Fruit fly (Drosophila melanogaster) whole organism, wandering third instar larva: ENCODE results near the gene CG7378.

ENCODE experiments used
- Abd-B ChIP-seq: fragments of >200 bp; optimal IDR thresholded peaks from 2 replicates; lab custom pipeline; 2017; ENCODE audit warnings: missing biosample characterization, missing genetic modification characterization
- CG32264 ChIP-seq: fragments of 200-800 bp; sonication (Bioruptor generic); optimal IDR thresholded peaks from 2 replicates; lab custom pipeline; 2016; ENCODE audit warnings: missing biosample characterization, missing genetic modification characterization
- CG9705 ChIP-seq: fragments of 200-800 bp; sonication (Bioruptor generic); optimal IDR thresholded peaks from 2 replicates; lab custom pipeline; 2018; ENCODE audit warnings: missing biosample characterization, mild to moderate bottlenecking, missing genetic modification characterization
- CrebA ChIP-seq: fragments of 200-800 bp; sonication (Bioruptor generic); optimal IDR thresholded peaks from 2 replicates; lab custom pipeline; 2016; ENCODE audit warnings: missing biosample characterization, mild to moderate bottlenecking, missing genetic modification characterization, borderline replicate concordance
- Dfd ChIP-seq: fragments of >200 bp; optimal IDR thresholded peaks from 2 replicates; lab custom pipeline; 2017; ENCODE audit warnings: missing biosample characterization, missing genetic modification characterization
- Dif ChIP-seq: fragments of 200-275, 200-300 bp; sonication (Bioruptor generic); optimal IDR thresholded peaks from 2 replicates; lab custom pipeline; 2018; ENCODE audit warnings: missing biosample characterization, missing genetic modification characterization; ENCODE audit not compliant: partially characterized antibody
- GATAd ChIP-seq: sonication (Bioruptor generic); optimal IDR thresholded peaks from 2 replicates; lab custom pipeline; 2016; ENCODE audit warnings: missing biosample characterization, missing genetic modification characterization
- HLH106 ChIP-seq: fragments of 200-800 bp; optimal IDR thresholded peaks from 3 replicates; lab custom pipeline; 2019; ENCODE audit warnings: missing biosample characterization, mild to moderate bottlenecking, missing genetic modification characterization, moderate library complexity
- Hnf4 ChIP-seq: fragments of 200-800 bp; sonication (Bioruptor generic); optimal IDR thresholded peaks from 2 replicates; lab custom pipeline; 2016; ENCODE audit warnings: missing biosample characterization, mild to moderate bottlenecking, missing genetic modification characterization
- Hr83 ChIP-seq: fragments of 200-300 bp; sonication (Bioruptor generic); optimal IDR thresholded peaks from 2 replicates; lab custom pipeline; 2016; ENCODE audit warnings: missing biosample characterization, mild to moderate bottlenecking, missing genetic modification characterization, moderate library complexity; ENCODE audit not compliant: poor library complexity, severe bottlenecking
- Jra ChIP-seq: sonication (Bioruptor generic); optimal IDR thresholded peaks from 2 replicates; lab custom pipeline; 2016; ENCODE audit warnings: missing biosample characterization, missing genetic modification characterization
- Mio ChIP-seq: sonication (Bioruptor generic); optimal IDR thresholded peaks from 2 replicates; lab custom pipeline; 2016; ENCODE audit warnings: missing biosample characterization, missing genetic modification characterization
- Myc ChIP-seq: fragments of >200 bp; optimal IDR thresholded peaks from 2 replicates; lab custom pipeline; 2017
- N ChIP-seq: fragments of >200 bp; optimal IDR thresholded peaks from 2 replicates; lab custom pipeline; 2018; ENCODE audit warnings: missing biosample characterization, missing external identifiers, missing genetic modification characterization
- OdsH ChIP-seq: fragments of 200-800 bp; sonication (Bioruptor generic); optimal IDR thresholded peaks from 2 replicates; lab custom pipeline; 2016; ENCODE audit warnings: missing biosample characterization, mild to moderate bottlenecking, missing genetic modification characterization
- Rel ChIP-seq, 2 experiments: fragments of 200-800 bp; sonication (Bioruptor generic) in 1 of 2; optimal IDR thresholded peaks; 2 replicates in 1 of 2; 3 replicates in 1 of 2; lab custom pipeline; 2016 to 2019; ENCODE audit warnings: mild to moderate bottlenecking in 2 of 2, missing biosample characterization in 2 of 2, missing genetic modification characterization in 2 of 2, moderate library complexity in 1 of 2
- Sp1 ChIP-seq: fragments of 200-800 bp; sonication (Bioruptor generic); optimal IDR thresholded peaks from 3 replicates; lab custom pipeline; 2019; ENCODE audit warnings: missing biosample characterization, mild to moderate bottlenecking, missing genetic modification characterization, moderate library complexity
- Vsx2 ChIP-seq: fragments of 200-300, 225-300 bp; sonication (Bioruptor generic); optimal IDR thresholded peaks from 2 replicates; lab custom pipeline; 2018; ENCODE audit warnings: missing biosample characterization, missing genetic modification characterization; ENCODE audit not compliant: partially characterized antibody
- br ChIP-seq: fragments of 200-800 bp; sonication (Bioruptor generic); optimal IDR thresholded peaks from 2 replicates; lab custom pipeline; 2016; ENCODE audit warnings: missing biosample characterization, missing genetic modification characterization
- brk ChIP-seq: fragments of 200-800 bp; sonication (Bioruptor generic); optimal IDR thresholded peaks from 2 replicates; lab custom pipeline; 2016; ENCODE audit warnings: missing biosample characterization, mild to moderate bottlenecking, missing genetic modification characterization
- dl ChIP-seq, 2 experiments: fragments of 175-275, 200-275 bp in 1 of 2; fragments of 200-275 bp in 1 of 2; sonication (Bioruptor generic); optimal IDR thresholded peaks; lab custom pipeline; 2018; ENCODE audit warnings: mild to moderate bottlenecking in 2 of 2, missing biosample characterization in 2 of 2, missing genetic modification characterization in 2 of 2, moderate library complexity in 2 of 2; ENCODE audit not compliant: partially characterized antibody in 2 of 2, insufficient read depth in 1 of 2
- dmrt93B ChIP-seq: fragments of 200-800 bp; sonication (Bioruptor generic); optimal IDR thresholded peaks from 2 replicates; lab custom pipeline; 2018; ENCODE audit warnings: missing biosample characterization, mild to moderate bottlenecking, missing genetic modification characterization
- dsf ChIP-seq: sonication (Bioruptor generic); optimal IDR thresholded peaks from 2 replicates; lab custom pipeline; 2016; ENCODE audit warnings: missing biosample characterization, missing genetic modification characterization, borderline replicate concordance
- ey ChIP-seq: fragments of 200-800 bp; sonication (Bioruptor generic); optimal IDR thresholded peaks from 2 replicates; lab custom pipeline; 2016; ENCODE audit warnings: missing biosample characterization, missing genetic modification characterization
- foxo ChIP-seq, 2 experiments: fragments of 200-800 bp; sonication (Bioruptor generic); optimal IDR thresholded peaks; 2 replicates in 1 of 2; 3 replicates in 1 of 2; lab custom pipeline; 2016 to 2017; ENCODE audit warnings: missing biosample characterization in 2 of 2, missing genetic modification characterization in 2 of 2
- fru ChIP-seq: fragments of 200-800 bp; sonication (Bioruptor generic); optimal IDR thresholded peaks from 3 replicates; lab custom pipeline; 2016; ENCODE audit warnings: missing biosample characterization, mild to moderate bottlenecking, missing genetic modification characterization
- h ChIP-seq: fragments of 200-800 bp; sonication (Bioruptor generic); optimal IDR thresholded peaks from 3 replicates; lab custom pipeline; 2016; ENCODE audit warnings: missing biosample characterization, mild to moderate bottlenecking, missing genetic modification characterization
- lola ChIP-seq: fragments of >200 bp; optimal IDR thresholded peaks from 2 replicates; lab custom pipeline; 2017; ENCODE audit warnings: missing biosample characterization, missing genetic modification characterization
- psq ChIP-seq: fragments of 200-800 bp; sonication (Bioruptor generic); optimal IDR thresholded peaks from 3 replicates; lab custom pipeline; 2017; ENCODE audit warnings: missing biosample characterization, mild to moderate bottlenecking, missing genetic modification characterization, moderate library complexity
- rgr ChIP-seq: fragments of 200-800 bp; sonication (Bioruptor generic); optimal IDR thresholded peaks from 3 replicates; lab custom pipeline; 2016; ENCODE audit warnings: missing biosample characterization, mild to moderate bottlenecking, missing genetic modification characterization
- sage ChIP-seq: fragments of 200-800 bp; sonication (Bioruptor generic); optimal IDR thresholded peaks from 2 replicates; lab custom pipeline; 2016; ENCODE audit warnings: missing biosample characterization, mild to moderate bottlenecking, missing genetic modification characterization
- sv ChIP-seq: fragments of 200-800 bp; sonication (Bioruptor generic); optimal IDR thresholded peaks from 3 replicates; lab custom pipeline; 2016; ENCODE audit warnings: missing biosample characterization, missing genetic modification characterization
- tai ChIP-seq: sonication (Bioruptor generic); optimal IDR thresholded peaks from 2 replicates; lab custom pipeline; 2016; ENCODE audit warnings: missing biosample characterization, missing genetic modification characterization
- usp ChIP-seq: fragments of >200 bp; optimal IDR thresholded peaks from 2 replicates; lab custom pipeline; 2017; ENCODE audit warnings: missing biosample characterization, missing genetic modification characterization
- woc ChIP-seq: sonication (Bioruptor generic); optimal IDR thresholded peaks from 2 replicates; lab custom pipeline; 2016; ENCODE audit warnings: missing biosample characterization, mild to moderate bottlenecking, missing genetic modification characterization

Gene CG7378

DNA sequence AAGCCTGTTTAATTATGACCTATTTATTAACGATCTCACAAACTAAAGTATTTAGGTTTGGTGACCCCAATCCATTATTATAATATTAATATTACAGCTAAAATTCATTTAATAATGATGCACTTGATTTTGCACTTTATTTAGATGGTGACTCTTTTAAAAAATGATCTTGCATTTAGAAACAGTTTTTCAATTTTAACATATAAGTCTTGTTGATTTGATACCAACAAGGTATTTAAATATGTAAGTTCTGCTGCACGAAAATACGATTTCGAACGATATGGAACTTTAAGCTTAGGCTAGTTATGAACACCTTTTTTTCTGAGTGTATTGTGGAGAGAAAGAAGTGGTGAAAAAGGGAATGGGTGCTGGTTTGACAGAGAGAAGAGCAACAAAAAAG, 14.0 kb downstream of the CG7378 start (continued):
- TF ChIP-seq GATAd (GFP tag; lab: Kevin White, UChicago) (no peak), ey (GFP tag; lab: Kevin White, UChicago) (peak; percentile 6), woc (GFP tag; lab: Kevin White, UChicago) (peak; percentile 19), usp (GFP tag; lab: Kevin White, UChicago) (no peak), CG9705 (GFP tag; lab: Kevin White, UChicago) (no peak), Hnf4 (GFP tag; lab: Kevin White, UChicago) (no peak), tai (GFP tag; lab: Kevin White, UChicago) (no peak), CG32264 (GFP tag; lab: Kevin White, UChicago) (no peak), brk (GFP tag; lab: Kevin White, UChicago) (no peak), Sp1 (GFP tag; lab: Kevin White, UChicago) (peak; percentile 61), N (GFP tag; lab: Kevin White, UChicago) (no peak), Dfd (GFP tag; lab: Kevin White, UChicago) (no peak)

DNA sequence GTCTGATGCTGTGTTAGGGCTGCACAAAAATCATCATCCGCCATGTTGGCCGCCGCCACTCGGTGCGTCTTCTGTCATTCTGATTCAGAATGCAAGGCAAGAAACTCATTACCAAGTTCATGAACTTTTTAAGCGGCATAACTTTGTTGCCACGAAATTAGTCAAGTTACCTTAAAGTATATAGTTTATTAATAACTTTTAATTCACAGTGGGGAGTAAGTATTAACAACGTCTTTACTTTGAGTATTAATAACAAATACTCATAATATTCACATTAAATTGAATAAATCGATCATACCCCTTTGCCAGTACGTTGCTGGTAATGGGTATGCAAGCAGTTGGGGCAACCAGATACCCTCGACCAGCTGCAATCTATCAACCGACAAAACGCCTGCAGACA, 17.4 kb downstream of the CG7378 start:
- TF ChIP-seq Vsx2 (GFP tag; lab: Kevin White, UChicago) (no peak), Dif (GFP tag; lab: Kevin White, UChicago) (no peak), lola (GFP tag; lab: Kevin White, UChicago) (no peak), HLH106 (tag; lab: Kevin White, UChicago) (peak; percentile 37), br (GFP tag; lab: Kevin White, UChicago) (peak; percentile 8), foxo (GFP tag; optimal IDR thresholded peaks at IDR 0.05; lab: Kevin White, UChicago) (peak in 1 of 2 experiments; percentile 37), h (GFP tag; lab: Kevin White, UChicago) (peak; percentile 21), Sp1 (GFP tag; lab: Kevin White, UChicago) (peak; percentile 23), Hnf4 (GFP tag; lab: Kevin White, UChicago) (no peak), woc (GFP tag; lab: Kevin White, UChicago) (peak; percentile 51), dl (GFP tag; optimal IDR thresholded peaks at IDR 0.05; lab: Kevin White, UChicago; ENCODE audit: insufficient read depth in 1 of 2, partially characterized antibody in 2 of 2) (no peak), fru (GFP tag; lab: Kevin White, UChicago) (peak; percentile 37), dmrt93B (GFP tag; lab: Kevin White, UChicago) (peak; percentile 11), Myc (lab: Kevin White, UChicago) (no peak), ey (GFP tag; lab: Kevin White, UChicago) (peak; percentile 24), CrebA (GFP tag; lab: Kevin White, UChicago) (no peak), Dfd (GFP tag; lab: Kevin White, UChicago) (no peak), Rel (GFP tag; optimal IDR thresholded peaks at IDR 0.05; lab: Kevin White, UChicago) (no peak), Rel (tag; optimal IDR thresholded peaks at IDR 0.05; lab: Kevin White, UChicago) (no peak), dsf (GFP tag; lab: Kevin White, UChicago) (no peak), Hr83 (GFP tag; lab: Kevin White, UChicago) (no peak), Abd-B (GFP tag; lab: Kevin White, UChicago) (no peak), sv (GFP tag; lab: Kevin White, UChicago) (no peak), rgr (GFP tag; lab: Kevin White, UChicago) (peak; percentile 9), brk (GFP tag; lab: Kevin White, UChicago) (no peak), tai (GFP tag; lab: Kevin White, UChicago) (no peak), psq (GFP tag; lab: Kevin White, UChicago) (peak; percentile 4), OdsH (GFP tag; lab: Kevin White, UChicago) (no peak), N (GFP tag; lab: Kevin White, UChicago) (no peak), sage (GFP tag; lab: Kevin White, UChicago) (no peak), Jra (GFP tag; lab: Kevin White, UChicago) (no peak), GATAd (GFP tag; lab: Kevin White, UChicago) (no peak)

- TF ChIP-seq fru (GFP tag; lab: Kevin White, UChicago), result peak; percentile 4
- TF ChIP-seq Mio (GFP tag; lab: Kevin White, UChicago), result no peak
- TF ChIP-seq foxo (GFP tag; optimal IDR thresholded peaks at IDR 0.05; lab: Kevin White, UChicago), result peak in 1 of 2 experiments; percentile 1
- TF ChIP-seq Hr83 (GFP tag; lab: Kevin White, UChicago), result no peak
Measured at dm6 chrX:18919422-18920029, 19.3 kb downstream of the CG7378 start.
